4 worm cellular contexts compared by ENCODE assay signal in the genomic region with DNA sequence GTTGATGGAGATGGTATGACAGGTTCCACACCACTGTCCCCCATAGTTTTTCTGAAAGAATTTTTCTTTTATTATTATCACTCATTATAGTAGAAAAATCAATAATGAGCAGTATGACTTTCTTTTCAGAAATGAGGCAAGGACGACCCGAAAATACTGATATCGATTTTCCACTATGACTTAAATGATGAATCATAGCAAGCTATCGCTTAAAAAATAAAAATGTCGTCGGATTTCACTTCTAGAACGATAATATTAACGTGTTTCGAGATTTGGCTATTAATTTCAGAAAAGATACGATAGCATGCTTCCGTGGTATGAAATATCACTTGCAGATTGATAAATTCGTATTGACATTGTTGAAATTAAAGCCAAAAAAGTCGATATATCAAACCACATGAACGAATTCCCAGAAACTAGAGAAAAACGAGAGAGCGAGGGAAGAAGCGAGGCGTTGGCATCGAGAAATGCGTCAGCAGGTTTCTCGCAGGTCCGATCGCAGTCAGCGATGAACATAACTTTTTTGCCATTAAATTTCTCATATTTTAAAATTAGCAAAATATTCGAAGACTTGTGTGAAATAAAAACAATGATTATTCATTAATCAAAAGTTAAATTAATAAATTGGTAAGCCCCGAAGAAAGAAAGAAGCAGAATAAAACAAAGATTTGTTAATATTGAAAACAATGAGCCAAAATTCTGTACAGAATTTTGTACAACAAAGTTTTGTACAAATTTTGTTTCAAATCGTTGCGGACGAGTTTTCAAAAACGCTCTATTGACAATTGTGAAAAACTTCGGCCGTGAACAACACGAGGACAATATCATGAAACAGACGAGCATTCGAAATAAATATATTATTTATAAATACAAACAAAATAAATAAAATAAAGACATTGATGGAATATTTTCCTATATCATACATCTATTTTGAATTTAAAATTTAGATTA.
TF ChIP-seq lines count a peak whose summit lies in the region.

A gene (minus strand): TSS at position 51 of the 951 bp plus-strand sequence.

TF ChIP-seq in whole organism, L2 larva, 48 proteins besides CTCF, POLR2A, EP300 and RAD21 (continues in another document):
- TF ChIP-seq unc-62 (GFP tag; optimal IDR thresholded peaks at IDR 0.05; lab: Kevin White, UChicago) (no peak), crh-2 (tag; optimal IDR thresholded peaks at IDR 0.05; lab: Kevin White, UChicago) (peak; percentile 76), nhr-6 (tag; optimal IDR thresholded peaks at IDR 0.05; lab: Kevin White, UChicago) (peak; percentile 32), nhr-129 (tag; optimal IDR thresholded peaks at IDR 0.05; lab: Kevin White, UChicago) (peak; percentile 81), nhr-237 (tag; optimal IDR thresholded peaks at IDR 0.05; lab: Kevin White, UChicago) (no peak), ama-1 (optimal IDR thresholded peaks at IDR 0.05; lab: Kevin White, UChicago) (no peak), elt-3 (tag; optimal IDR thresholded peaks at IDR 0.05; lab: Kevin White, UChicago) (no peak), sma-9 (GFP tag; optimal IDR thresholded peaks at IDR 0.05; lab: Kevin White, UChicago) (peak; percentile 72), sma-9 (tag; optimal IDR thresholded peaks at IDR 0.05; lab: Kevin White, UChicago) (no peak), nhr-11 (tag; optimal IDR thresholded peaks at IDR 0.05; lab: Kevin White, UChicago) (no peak), nhr-12 (tag; optimal IDR thresholded peaks at IDR 0.05; lab: Kevin White, UChicago) (no peak), peb-1 (tag; optimal IDR thresholded peaks at IDR 0.05; lab: Kevin White, UChicago) (no peak), mab-5 (tag; optimal IDR thresholded peaks at IDR 0.05; lab: Kevin White, UChicago) (peak; percentile 21), lin-11 (tag; optimal IDR thresholded peaks at IDR 0.05; lab: Kevin White, UChicago) (peak; percentile 80), nhr-25 (tag; optimal IDR thresholded peaks at IDR 0.05; lab: Kevin White, UChicago) (peak; percentile 74), aly-2 (tag; optimal IDR thresholded peaks at IDR 0.05; lab: Kevin White, UChicago) (no peak), unc-55 (GFP tag; optimal IDR thresholded peaks at IDR 0.05; lab: Kevin White, UChicago) (peak; percentile 81), egl-27 (tag; optimal IDR thresholded peaks at IDR 0.05; lab: Kevin White, UChicago) (peak; percentile 15), blmp-1 (tag; optimal IDR thresholded peaks at IDR 0.05; lab: Kevin White, UChicago; ENCODE audit: insufficient read depth) (no peak), sem-4 (tag; optimal IDR thresholded peaks at IDR 0.05; lab: Kevin White, UChicago) (peak; percentile 73)

TF ChIP-seq in whole organism, L4 larva, 104 proteins besides CTCF, POLR2A, EP300 and RAD21 (continues in another document):
- TF ChIP-seq pqm-1 (tag; optimal IDR thresholded peaks at IDR 0.05; lab: Kevin White, UChicago) = no peak
- peak in 1 of 2 experiments; percentile 46 for TF ChIP-seq mdl-1 (tag; optimal IDR thresholded peaks at IDR 0.05; lab: Kevin White, UChicago)
- no peak for TF ChIP-seq nhr-10 (tag; optimal IDR thresholded peaks at IDR 0.05; lab: Kevin White, UChicago)
- TF ChIP-seq dve-1 (tag; optimal IDR thresholded peaks at IDR 0.05; lab: Kevin White, UChicago; ENCODE audit: insufficient read depth) = peak; percentile 61
- TF ChIP-seq ztf-7 (tag; optimal IDR thresholded peaks at IDR 0.05; lab: Kevin White, UChicago) = peak; percentile 57
- no peak for TF ChIP-seq ceh-32 (tag; optimal IDR thresholded peaks at IDR 0.05; lab: Kevin White, UChicago; ENCODE audit: poor library complexity)
- TF ChIP-seq mdt-29 (GFP tag; IDR thresholded peaks at IDR 0.05; lab: Robert Waterston, UW) = no peak
- peak; percentile 67 for TF ChIP-seq dpl-1 (GFP tag; optimal IDR thresholded peaks at IDR 0.05; lab: Kevin White, UChicago)
- peak; percentile 88 for TF ChIP-seq mes-2 (tag; optimal IDR thresholded peaks at IDR 0.05; lab: Kevin White, UChicago; ENCODE audit: poor library complexity, severe bottlenecking)
- no peak for TF ChIP-seq sdz-12 (GFP tag; optimal IDR thresholded peaks at IDR 0.05; lab: Kevin White, UChicago)
- TF ChIP-seq mxl-2 (GFP tag; conservative IDR thresholded peaks at IDR 0.05; lab: Robert Waterston, UW) = no peak
- peak; percentile 66 for TF ChIP-seq duxl-1 (tag; optimal IDR thresholded peaks at IDR 0.05; lab: Kevin White, UChicago; ENCODE audit: poor library complexity)
- no peak for TF ChIP-seq vab-7 (GFP tag; IDR thresholded peaks at IDR 0.05; lab: Robert Waterston, UW)
- TF ChIP-seq unc-130 (GFP tag; optimal IDR thresholded peaks at IDR 0.05; lab: Kevin White, UChicago) = peak; percentile 40
- peak; percentile 34 for TF ChIP-seq ceh-28 (tag; optimal IDR thresholded peaks at IDR 0.05; lab: Kevin White, UChicago)
- TF ChIP-seq mxl-3 (GFP tag; optimal IDR thresholded peaks at IDR 0.05; lab: Kevin White, UChicago) = peak; percentile 42
- TF ChIP-seq nhr-11 (tag; optimal IDR thresholded peaks at IDR 0.05; lab: Kevin White, UChicago) = peak; percentile 60
- peak; percentile 55 for TF ChIP-seq dmd-6 (GFP tag; IDR thresholded peaks at IDR 0.05; lab: Robert Waterston, UW)
- peak; percentile 65 for TF ChIP-seq lin-38 (GFP tag; IDR thresholded peaks at IDR 0.05; lab: Robert Waterston, UW)
- peak; percentile 75 for TF ChIP-seq hlh-11 (tag; optimal IDR thresholded peaks at IDR 0.05; lab: Kevin White, UChicago)

TF ChIP-seq in whole organism, late embryonic, 69 proteins besides CTCF, POLR2A, EP300 and RAD21 (continues in another document):
- TF ChIP-seq zip-5 (tag; optimal IDR thresholded peaks at IDR 0.05; lab: Kevin White, UChicago) (no peak), pha-2 (tag; optimal IDR thresholded peaks at IDR 0.05; lab: Kevin White, UChicago) (no peak), sdc-2 (tag; optimal IDR thresholded peaks at IDR 0.05; lab: Kevin White, UChicago) (no peak), rnt-1 (tag; optimal IDR thresholded peaks at IDR 0.05; lab: Kevin White, UChicago) (no peak), tbx-7 (tag; optimal IDR thresholded peaks at IDR 0.05; lab: Kevin White, UChicago) (no peak), ceh-31 (tag; optimal IDR thresholded peaks at IDR 0.05; lab: Kevin White, UChicago) (peak; percentile 25), mec-3 (tag; optimal IDR thresholded peaks at IDR 0.05; lab: Kevin White, UChicago; ENCODE audit: borderline replicate concordance) (no peak), odd-2 (tag; optimal IDR thresholded peaks at IDR 0.05; lab: Kevin White, UChicago) (no peak), fkh-6 (tag; optimal IDR thresholded peaks at IDR 0.05; lab: Kevin White, UChicago) (no peak), pqm-1 (tag; optimal IDR thresholded peaks at IDR 0.05; lab: Kevin White, UChicago) (no peak), ceh-14 (tag; optimal IDR thresholded peaks at IDR 0.05; lab: Kevin White, UChicago) (peak; percentile 36), elt-2 (tag; optimal IDR thresholded peaks at IDR 0.05; lab: Kevin White, UChicago) (peak; percentile 20), ceh-9 (tag; optimal IDR thresholded peaks at IDR 0.05; lab: Kevin White, UChicago) (no peak), ttx-3 (tag; optimal IDR thresholded peaks at IDR 0.05; lab: Kevin White, UChicago) (no peak), sox-2 (GFP tag; IDR thresholded peaks at IDR 0.05; lab: Robert Waterston, UW) (no peak), eyg-1 (tag; optimal IDR thresholded peaks at IDR 0.05; lab: Kevin White, UChicago) (no peak), tbx-2 (tag; optimal IDR thresholded peaks at IDR 0.05; lab: Kevin White, UChicago) (peak; percentile 51), ceh-22 (tag; optimal IDR thresholded peaks at IDR 0.05; lab: Kevin White, UChicago) (no peak), ceh-2 (tag; optimal IDR thresholded peaks at IDR 0.05; lab: Kevin White, UChicago) (no peak), ceh-30 (tag; optimal IDR thresholded peaks at IDR 0.05; lab: Kevin White, UChicago) (no peak), pax-1 (tag; optimal IDR thresholded peaks at IDR 0.05; lab: Kevin White, UChicago) (peak; percentile 55), hlh-30 (tag; optimal IDR thresholded peaks at IDR 0.05; lab: Kevin White, UChicago; ENCODE audit: insufficient read depth) (peak; percentile 38), pha-4 (tag; optimal IDR thresholded peaks at IDR 0.05; lab: Kevin White, UChicago) (no peak)

TF ChIP-seq in whole organism, mixed stage, embryonic, 35 proteins besides CTCF, POLR2A, EP300 and RAD21 (continues in another document):
- TF ChIP-seq nhr-76 (tag; optimal IDR thresholded peaks at IDR 0.05; lab: Kevin White, UChicago) (no peak), ztf-11 (tag; optimal IDR thresholded peaks at IDR 0.05; lab: Kevin White, UChicago) (no peak), lsy-2 (tag; optimal IDR thresholded peaks at IDR 0.05; lab: Kevin White, UChicago) (peak; percentile 38), tbx-8 (GFP tag; optimal IDR thresholded peaks at IDR 0.05; lab: Kevin White, UChicago) (no peak), nhr-12 (tag; optimal IDR thresholded peaks at IDR 0.05; lab: Kevin White, UChicago) (no peak), mep-1 (tag; optimal IDR thresholded peaks at IDR 0.05; lab: Kevin White, UChicago) (peak; percentile 53), unc-62 (GFP tag; optimal IDR thresholded peaks at IDR 0.05; lab: Kevin White, UChicago) (no peak), blmp-1 (tag; optimal IDR thresholded peaks at IDR 0.05; lab: Kevin White, UChicago) (no peak), bed-3 (GFP tag; optimal IDR thresholded peaks at IDR 0.05; lab: Kevin White, UChicago) (no peak), unc-120 (tag; optimal IDR thresholded peaks at IDR 0.05; lab: Kevin White, UChicago; ENCODE audit: poor library complexity, severe bottlenecking) (peak; percentile 16), mls-2 (tag; optimal IDR thresholded peaks at IDR 0.05; lab: Kevin White, UChicago) (no peak), sptf-1 (tag; optimal IDR thresholded peaks at IDR 0.05; lab: Kevin White, UChicago) (peak; percentile 55), nhr-28 (tag; optimal IDR thresholded peaks at IDR 0.05; lab: Kevin White, UChicago) (no peak), ceh-39 (tag; optimal IDR thresholded peaks at IDR 0.05; lab: Kevin White, UChicago) (no peak), unc-39 (tag; optimal IDR thresholded peaks at IDR 0.05; lab: Kevin White, UChicago) (no peak), sem-2 (GFP tag; optimal IDR thresholded peaks at IDR 0.05; lab: Kevin White, UChicago) (no peak), zip-8 (tag; optimal IDR thresholded peaks at IDR 0.05; lab: Kevin White, UChicago) (no peak), snpc-4 (tag; optimal IDR thresholded peaks at IDR 0.05; lab: Kevin White, UChicago) (no peak), ceh-43 (GFP tag; optimal IDR thresholded peaks at IDR 0.05; lab: Kevin White, UChicago) (no peak), nhr-237 (tag; optimal IDR thresholded peaks at IDR 0.05; lab: Kevin White, UChicago) (no peak), lin-13 (tag; optimal IDR thresholded peaks at IDR 0.05; lab: Kevin White, UChicago) (peak; percentile 52), mab-5 (tag; optimal IDR thresholded peaks at IDR 0.05; lab: Kevin White, UChicago) (no peak), lin-32 (GFP tag; optimal IDR thresholded peaks at IDR 0.05; lab: Kevin White, UChicago) (no peak), flh-1 (GFP tag; optimal IDR thresholded peaks at IDR 0.05; lab: Kevin White, UChicago) (no peak), elt-3 (tag; optimal IDR thresholded peaks at IDR 0.05; lab: Kevin White, UChicago) (no peak), pha-4 (tag; optimal IDR thresholded peaks at IDR 0.05; lab: Kevin White, UChicago) (no peak), ham-2 (GFP tag; optimal IDR thresholded peaks at IDR 0.05; lab: Kevin White, UChicago) (no peak)
